Fruit fly (Drosophila melanogaster) whole organism, embryonic: ENCODE results near the gene CG43203.

Experiments used
- Adf1 ChIP-seq: fragments of 200-800 bp; sonication (Bioruptor generic); IDR thresholded peaks from 2 replicates; pipeline ENCODE4 v1.3.6; 2022; ENCODE audit warnings: missing biosample characterization, missing genetic modification characterization
- BEAF-32 ChIP-seq: fragments of 200-800 bp; sonication (Bioruptor generic); optimal IDR thresholded peaks from 3 replicates; lab custom pipeline; 2017; ENCODE audit warnings: missing biosample characterization, missing genetic modification characterization, mild to moderate bottlenecking, moderate library complexity, missing genetic modification reagents
- CG10979 ChIP-seq: fragments of 200-800 bp; sonication (Bioruptor generic); optimal IDR thresholded peaks from 2 replicates; lab custom pipeline; 2018; ENCODE audit warnings: missing biosample characterization, mild to moderate bottlenecking, missing genetic modification characterization, moderate library complexity
- CG11247 ChIP-seq: fragments of 200-800 bp; sonication (Bioruptor generic); IDR thresholded peaks from 2 replicates; pipeline ENCODE4 v1.3.6; 2022; ENCODE audit warnings: missing biosample characterization, missing genetic modification characterization
- CG12104 ChIP-seq: fragments of 200-800 bp; sonication (Bioruptor generic); optimal IDR thresholded peaks from 3 replicates; lab custom pipeline; 2016; ENCODE audit warnings: missing biosample characterization, missing genetic modification characterization
- CG13287 ChIP-seq: fragments of 200-800 bp; sonication (Bioruptor generic); IDR thresholded peaks from 2 replicates; pipeline ENCODE4 v1.3.6; 2022; ENCODE audit warnings: missing biosample characterization, missing genetic modification characterization; ENCODE audit not compliant: partially characterized antibody
- CG13424 ChIP-seq: fragments of 200-800 bp; sonication (Bioruptor generic); optimal IDR thresholded peaks from 2 replicates; lab custom pipeline; 2019; ENCODE audit warnings: missing biosample characterization, mild to moderate bottlenecking, missing genetic modification characterization, moderate library complexity
- CG17612 ChIP-seq: fragments of 200-800 bp; sonication (Bioruptor generic); IDR thresholded peaks from 2 replicates; pipeline ENCODE4 v1.3.6; 2022; ENCODE audit warnings: missing biosample characterization, missing genetic modification characterization
- CG17912 ChIP-seq: fragments of 200-800 bp; sonication (Bioruptor generic); optimal IDR thresholded peaks from 2 replicates; lab custom pipeline; 2018; ENCODE audit warnings: missing biosample characterization, mild to moderate bottlenecking, missing genetic modification characterization
- CG18764 ChIP-seq: fragments of 200-800 bp; sonication (Bioruptor generic); optimal IDR thresholded peaks from 3 replicates; lab custom pipeline; 2016; ENCODE audit warnings: missing biosample characterization, missing genetic modification characterization
- CG2678 ChIP-seq: fragments of 200-800 bp; sonication (Bioruptor generic); optimal IDR thresholded peaks from 3 replicates; lab custom pipeline; 2019; ENCODE audit warnings: missing biosample characterization, mild to moderate bottlenecking, missing genetic modification characterization, moderate library complexity
- CG2712 ChIP-seq: fragments of 200-800 bp; optimal IDR thresholded peaks from 3 replicates; lab custom pipeline; 2019; ENCODE audit warnings: missing biosample characterization, mild to moderate bottlenecking, missing genetic modification characterization, moderate library complexity
- CG32532 ChIP-seq: fragments of 200-800 bp; sonication (Bioruptor generic); IDR thresholded peaks from 2 replicates; pipeline ENCODE4 v1.3.6; 2022; ENCODE audit warnings: missing biosample characterization, missing genetic modification characterization
- CG34376 ChIP-seq: fragments of 200-800 bp; sonication (Bioruptor generic); optimal IDR thresholded peaks from 2 replicates; lab custom pipeline; 2018; ENCODE audit warnings: missing biosample characterization, mild to moderate bottlenecking, missing genetic modification characterization
- CG6683 ChIP-seq: fragments of 200-800 bp; sonication (Bioruptor generic); optimal IDR thresholded peaks from 2 replicates; lab custom pipeline; 2017; ENCODE audit warnings: missing biosample characterization, mild to moderate bottlenecking, missing genetic modification characterization, missing genetic modification reagents
- CG6689 ChIP-seq: fragments of 200-800 bp; sonication (Bioruptor generic); IDR thresholded peaks from 2 replicates; pipeline ENCODE4 v1.3.6; 2022; ENCODE audit warnings: missing biosample characterization, missing genetic modification characterization
- CG8478 ChIP-seq: fragments of >200 bp; optimal IDR thresholded peaks from 2 replicates; lab custom pipeline; 2018
- Dip2 ChIP-seq: fragments of 200-800 bp; sonication (Bioruptor generic); IDR thresholded peaks from 2 replicates; pipeline ENCODE4 v1.3.6; 2022; ENCODE audit warnings: missing biosample characterization, missing genetic modification characterization
- GATAe ChIP-seq: fragments of 200-800 bp; sonication (Bioruptor generic); conservative IDR thresholded peaks from 2 replicates; pipeline ENCODE4 v1.3.6; 2022; ENCODE audit warnings: missing biosample characterization, missing genetic modification characterization
- Gsc ChIP-seq: fragments of 200-800 bp; sonication (Bioruptor generic); IDR thresholded peaks from 2 replicates; pipeline ENCODE4 v1.3.6; 2022; ENCODE audit warnings: missing biosample characterization, missing genetic modification characterization
- Gug ChIP-seq: fragments of 200-800 bp; sonication (Bioruptor generic); IDR thresholded peaks from 4 replicates; pipeline ENCODE4 v1.3.6; 2022; ENCODE audit warnings: missing biosample characterization, missing genetic modification characterization
- H2.0 ChIP-seq: fragments of 200-800 bp; sonication (Bioruptor generic); IDR thresholded peaks from 2 replicates; pipeline ENCODE4 v1.3.6; 2022; ENCODE audit warnings: missing biosample characterization, missing genetic modification characterization
- HLH54F ChIP-seq: fragments of 200-800 bp; sonication (Bioruptor generic); optimal IDR thresholded peaks from 3 replicates; lab custom pipeline; 2016; ENCODE audit warnings: missing biosample characterization, missing genetic modification characterization
- Hey ChIP-seq: fragments of 200-800 bp; sonication (Bioruptor generic); optimal IDR thresholded peaks from 3 replicates; lab custom pipeline; 2018; ENCODE audit warnings: missing biosample characterization, mild to moderate bottlenecking, missing genetic modification characterization
- Lhr ChIP-seq: fragments of 200-800 bp; sonication (Bioruptor generic); optimal IDR thresholded peaks from 3 replicates; lab custom pipeline; 2017; ENCODE audit warnings: mild to moderate bottlenecking, missing biosample characterization, missing genetic modification reagents, missing genetic modification characterization
- Med ChIP-seq: fragments of 200-800 bp; sonication (Bioruptor generic); peaks from one replicate; lab custom pipeline; 2016; ENCODE audit warnings: missing biosample characterization, missing genetic modification characterization, mild to moderate bottlenecking, inconsistent platforms, moderate library complexity
- Pdp1 ChIP-seq, 2 experiments: fragments of 200-800 bp; sonication (Bioruptor generic); optimal IDR thresholded peaks; 3 replicates each; lab custom pipeline; 2016; ENCODE audit warnings: missing biosample characterization in 2 of 2, missing genetic modification characterization in 2 of 2, mild to moderate bottlenecking in 1 of 2, moderate library complexity in 1 of 2
- TFAM ChIP-seq: fragments of 200-800 bp; sonication (Bioruptor generic); optimal IDR thresholded peaks from 2 replicates; lab custom pipeline; 2017; ENCODE audit warnings: missing biosample characterization, missing genetic modification characterization, inconsistent platforms
- ac ChIP-seq: fragments of 200-800 bp; sonication (Bioruptor generic); optimal IDR thresholded peaks from 3 replicates; lab custom pipeline; 2017; ENCODE audit warnings: missing biosample characterization, mild to moderate bottlenecking, missing genetic modification characterization
- bcd ChIP-seq: fragments of 200-800 bp; sonication (Bioruptor generic); optimal IDR thresholded peaks from 2 replicates; lab custom pipeline; 2017; ENCODE audit warnings: missing biosample characterization, mild to moderate bottlenecking, missing genetic modification characterization
- bsh ChIP-seq, 2 experiments: fragments of 200-800 bp; sonication (Bioruptor generic); optimal IDR thresholded peaks; 2 replicates each; lab custom pipeline; 2017 to 2018; ENCODE audit warnings: mild to moderate bottlenecking in 2 of 2, missing biosample characterization in 2 of 2, missing genetic modification characterization in 2 of 2, moderate library complexity in 1 of 2
- dpn ChIP-seq, 2 experiments: fragments of 200-800 bp; sonication (Bioruptor generic); optimal IDR thresholded peaks; 3 replicates each; lab custom pipeline; 2016; ENCODE audit warnings: missing biosample characterization in 2 of 2, missing genetic modification characterization in 2 of 2
- emc ChIP-seq: fragments of 200-800 bp; sonication (Bioruptor generic); optimal IDR thresholded peaks from 2 replicates; lab custom pipeline; 2016; ENCODE audit warnings: missing biosample characterization, missing genetic modification characterization
- gem ChIP-seq: fragments of 200-800 bp; sonication (Bioruptor generic); optimal IDR thresholded peaks from 2 replicates; lab custom pipeline; 2019; ENCODE audit warnings: missing biosample characterization, mild to moderate bottlenecking, missing genetic modification characterization, moderate library complexity
- gsb ChIP-seq: fragments of 200-800 bp; sonication (Bioruptor generic); IDR thresholded peaks from 2 replicates; pipeline ENCODE4 v1.3.6; 2022; ENCODE audit warnings: missing biosample characterization, missing genetic modification characterization
- hb ChIP-seq: fragments of 200-800 bp; sonication (Bioruptor generic); IDR thresholded peaks from 3 replicates; pipeline ENCODE4 v1.3.6; 2022; ENCODE audit warnings: missing biosample characterization, missing genetic modification characterization; ENCODE audit not compliant: partially characterized antibody
- nom ChIP-seq: fragments of 200-800 bp; sonication (Bioruptor generic); optimal IDR thresholded peaks from 2 replicates; lab custom pipeline; 2017; ENCODE audit warnings: missing biosample characterization, missing genetic modification characterization, mild to moderate bottlenecking, moderate library complexity, missing genetic modification reagents
- oc ChIP-seq: fragments of 200-800 bp; sonication (Bioruptor generic); optimal IDR thresholded peaks from 2 replicates; lab custom pipeline; 2018; ENCODE audit warnings: missing biosample characterization, mild to moderate bottlenecking, missing genetic modification characterization, moderate library complexity
- p53 ChIP-seq: fragments of 200-800 bp; sonication (Bioruptor generic); optimal IDR thresholded peaks from 2 replicates; lab custom pipeline; 2016; ENCODE audit warnings: missing biosample characterization, missing genetic modification characterization
- phol ChIP-seq: fragments of 200-800 bp; sonication (Bioruptor generic); optimal IDR thresholded peaks from 3 replicates; lab custom pipeline; 2018; ENCODE audit warnings: missing biosample characterization, mild to moderate bottlenecking, missing genetic modification characterization, moderate library complexity
- sens ChIP-seq: fragments of 200-800 bp; sonication (Bioruptor generic); peaks from one replicate; lab custom pipeline; 2016; ENCODE audit warnings: missing biosample characterization, missing genetic modification characterization
- so ChIP-seq: fragments of 200-800 bp; sonication (Bioruptor generic); IDR thresholded peaks from 3 replicates; pipeline ENCODE4 v1.3.6; 2022; ENCODE audit warnings: missing biosample characterization, missing genetic modification characterization
- sqz ChIP-seq: fragments of 200-800 bp; sonication (Bioruptor generic); optimal IDR thresholded peaks from 3 replicates; lab custom pipeline; 2018; ENCODE audit warnings: missing biosample characterization, mild to moderate bottlenecking, missing genetic modification characterization
- stwl ChIP-seq: fragments of 200-800 bp; sonication (Bioruptor generic); optimal IDR thresholded peaks from 3 replicates; lab custom pipeline; 2018; ENCODE audit warnings: missing biosample characterization, mild to moderate bottlenecking, missing genetic modification characterization, moderate library complexity
- tgo ChIP-seq: fragments of 200-800 bp; sonication (Bioruptor generic); IDR thresholded peaks from 3 replicates; pipeline ENCODE4 v1.3.6; 2022; ENCODE audit warnings: missing biosample characterization, missing genetic modification characterization
- tll ChIP-seq, 2 experiments: fragments of 200-800 bp in 1 of 2; fragments of >200 bp in 1 of 2; sonication (Bioruptor generic) in 1 of 2; optimal IDR thresholded peaks; 2 replicates each; lab custom pipeline; 2017 to 2019; ENCODE audit warnings: missing biosample characterization in 2 of 2, missing genetic modification characterization in 2 of 2, mild to moderate bottlenecking in 1 of 2, moderate library complexity in 1 of 2
- vvl ChIP-seq: fragments of 200-800 bp; sonication (Bioruptor generic); IDR thresholded peaks from 2 replicates; pipeline ENCODE4 v1.3.6; 2022; ENCODE audit warnings: missing biosample characterization, missing genetic modification characterization
- wek ChIP-seq: fragments of 200-800 bp; sonication (Bioruptor generic); optimal IDR thresholded peaks from 3 replicates; lab custom pipeline; 2018; ENCODE audit warnings: missing biosample characterization, mild to moderate bottlenecking, missing genetic modification characterization, moderate library complexity
- yki ChIP-seq: fragments of >200 bp; optimal IDR thresholded peaks from 3 replicates; lab custom pipeline; 2018
- zen ChIP-seq: fragments of 200-800 bp; sonication (Bioruptor generic); optimal IDR thresholded peaks from 3 replicates; lab custom pipeline; 2018; ENCODE audit warnings: missing biosample characterization, mild to moderate bottlenecking, missing genetic modification characterization, moderate library complexity

Gene CG43203

dm6 chr3R:19321457-19322172, 32.2 kb upstream of the CG43203 start (continued):
- no peak for TF ChIP-seq wek
- no peak for TF ChIP-seq oc (tag; lab: Kevin White, UChicago)
- TF ChIP-seq ac = no peak
- TF ChIP-seq sens = peak; percentile 62
- TF ChIP-seq sqz (GFP tag; lab: Kevin White, UChicago) = peak; percentile 85
- 0 out of 2 replicates have a peak, but pooled peaks have one; percentile 25 for TF ChIP-seq vvl (GFP tag; lab: Robert Waterston, UW)
- peak; percentile 35 for TF ChIP-seq CG2712 (tag; lab: Kevin White, UChicago)
- no peak; the same call in 1 of the 2 replicates for TF ChIP-seq CG32532 (GFP tag; lab: Robert Waterston, UW)
- no peak for TF ChIP-seq TFAM (GFP tag; lab: Kevin White, UChicago)
- no peak for TF ChIP-seq H2.0 (GFP tag; lab: Robert Waterston, UW)
- TF ChIP-seq Dip2 = no peak
- no peak for TF ChIP-seq CG17912 (GFP tag; lab: Kevin White, UChicago)
- TF ChIP-seq dpn (GFP tag; optimal IDR thresholded peaks at IDR 0.05; lab: Kevin White, UChicago) = no peak
- no peak for TF ChIP-seq CG6683 (GFP tag; lab: Kevin White, UChicago)
- no peak for TF ChIP-seq gsb (GFP tag; lab: Robert Waterston, UW)
- TF ChIP-seq emc (GFP tag; lab: Kevin White, UChicago) = no peak
- TF ChIP-seq tgo (GFP tag; lab: Robert Waterston, UW) = no peak
- TF ChIP-seq Adf1 (GFP tag; lab: Robert Waterston, UW) = peak; percentile 86
- no peak for TF ChIP-seq Pdp1 (GFP tag; optimal IDR thresholded peaks at IDR 0.05; lab: Kevin White, UChicago)
- TF ChIP-seq CG6689 = no peak
- peak; percentile 3 to 85 for TF ChIP-seq bsh (GFP tag; optimal IDR thresholded peaks at IDR 0.05; lab: Kevin White, UChicago)
- 0 out of 2 replicates have a peak, but pooled peaks have one; percentile 47 for TF ChIP-seq CG13287
- TF ChIP-seq CG12104 = no peak
- no peak for TF ChIP-seq bcd (GFP tag; lab: Kevin White, UChicago)
- no peak for TF ChIP-seq zen (tag; lab: Kevin White, UChicago)
- peak; percentile 85 for TF ChIP-seq yki (lab: Kevin White, UChicago)
- peak; percentile 49 for TF ChIP-seq Med (GFP tag; lab: Kevin White, UChicago)
- TF ChIP-seq tll (GFP tag; optimal IDR thresholded peaks at IDR 0.05; lab: Kevin White, UChicago) = no peak
- TF ChIP-seq Gug (GFP tag; lab: Robert Waterston, UW) = no peak
- TF ChIP-seq CG18764 (GFP tag; lab: Kevin White, UChicago) = no peak
- peak; percentile 51 for TF ChIP-seq gem (tag; lab: Kevin White, UChicago)
- peak; percentile 53; the same call in 1 of the 2 replicates for TF ChIP-seq CG11247 (GFP tag; lab: Robert Waterston, UW)
- no peak for TF ChIP-seq CG34376 (GFP tag; lab: Kevin White, UChicago)
- no peak for TF ChIP-seq hb (GFP tag; lab: Robert Waterston, UW)
- no peak for TF ChIP-seq Lhr (GFP tag; lab: Kevin White, UChicago)
- TF ChIP-seq phol (tag; lab: Kevin White, UChicago) = peak; percentile 64
- TF ChIP-seq CG10979 = peak; percentile 27
- no peak for TF ChIP-seq Hey
- TF ChIP-seq p53 = no peak
- no peak for TF ChIP-seq stwl (tag; lab: Kevin White, UChicago)
- TF ChIP-seq HLH54F (GFP tag; lab: Kevin White, UChicago) = no peak
- 0 out of 3 replicates have a peak, but pooled peaks have one; percentile 33 for TF ChIP-seq so (GFP tag; lab: Robert Waterston, UW)
- no peak for TF ChIP-seq CG17612 (GFP tag; lab: Robert Waterston, UW)
- TF ChIP-seq CG2678 (tag; lab: Kevin White, UChicago) = no peak
- no peak for TF ChIP-seq BEAF-32 (GFP tag; lab: Kevin White, UChicago)
- TF ChIP-seq GATAe (GFP tag; lab: Robert Waterston, UW) = no peak
- no peak for TF ChIP-seq Gsc (GFP tag; lab: Robert Waterston, UW)
- TF ChIP-seq CG8478 (lab: Kevin White, UChicago) = no peak
- no peak for TF ChIP-seq CG13424 (tag; lab: Kevin White, UChicago)
- peak; percentile 98 for TF ChIP-seq nom (GFP tag; lab: Kevin White, UChicago)
